Fruit fly (Drosophila melanogaster) whole organism, wandering third instar larva: Measurements from ENCODE around the gene lft.

Experiments used
- Abd-B ChIP-seq: fragments of >200 bp; optimal IDR thresholded peaks from 2 replicates; lab custom pipeline; 2017; ENCODE audit warnings: missing biosample characterization, missing genetic modification characterization
- CG32264 ChIP-seq: fragments of 200-800 bp; sonication (Bioruptor generic); optimal IDR thresholded peaks from 2 replicates; lab custom pipeline; 2016; ENCODE audit warnings: missing biosample characterization, missing genetic modification characterization
- CrebA ChIP-seq: fragments of 200-800 bp; sonication (Bioruptor generic); optimal IDR thresholded peaks from 2 replicates; lab custom pipeline; 2016; ENCODE audit warnings: missing biosample characterization, mild to moderate bottlenecking, missing genetic modification characterization, borderline replicate concordance
- Dfd ChIP-seq: fragments of >200 bp; optimal IDR thresholded peaks from 2 replicates; lab custom pipeline; 2017; ENCODE audit warnings: missing biosample characterization, missing genetic modification characterization
- Dif ChIP-seq: fragments of 200-275, 200-300 bp; sonication (Bioruptor generic); optimal IDR thresholded peaks from 2 replicates; lab custom pipeline; 2018; ENCODE audit warnings: missing biosample characterization, missing genetic modification characterization; ENCODE audit not compliant: partially characterized antibody
- GATAd ChIP-seq: sonication (Bioruptor generic); optimal IDR thresholded peaks from 2 replicates; lab custom pipeline; 2016; ENCODE audit warnings: missing biosample characterization, missing genetic modification characterization
- HLH106 ChIP-seq: fragments of 200-800 bp; optimal IDR thresholded peaks from 3 replicates; lab custom pipeline; 2019; ENCODE audit warnings: missing biosample characterization, mild to moderate bottlenecking, missing genetic modification characterization, moderate library complexity
- Hnf4 ChIP-seq: fragments of 200-800 bp; sonication (Bioruptor generic); optimal IDR thresholded peaks from 2 replicates; lab custom pipeline; 2016; ENCODE audit warnings: missing biosample characterization, mild to moderate bottlenecking, missing genetic modification characterization
- Hr78 ChIP-seq: fragments of >200 bp; optimal IDR thresholded peaks from 2 replicates; lab custom pipeline; 2017; ENCODE audit warnings: missing biosample characterization, missing genetic modification characterization
- Jra ChIP-seq: sonication (Bioruptor generic); optimal IDR thresholded peaks from 2 replicates; lab custom pipeline; 2016; ENCODE audit warnings: missing biosample characterization, missing genetic modification characterization
- Myc ChIP-seq: fragments of >200 bp; optimal IDR thresholded peaks from 2 replicates; lab custom pipeline; 2017
- N ChIP-seq: fragments of >200 bp; optimal IDR thresholded peaks from 2 replicates; lab custom pipeline; 2018; ENCODE audit warnings: missing biosample characterization, missing external identifiers, missing genetic modification characterization
- OdsH ChIP-seq: fragments of 200-800 bp; sonication (Bioruptor generic); optimal IDR thresholded peaks from 2 replicates; lab custom pipeline; 2016; ENCODE audit warnings: missing biosample characterization, mild to moderate bottlenecking, missing genetic modification characterization
- Rel ChIP-seq, 2 experiments: fragments of 200-800 bp; sonication (Bioruptor generic) in 1 of 2; optimal IDR thresholded peaks; 2 replicates in 1 of 2; 3 replicates in 1 of 2; lab custom pipeline; 2016 to 2019; ENCODE audit warnings: mild to moderate bottlenecking in 2 of 2, missing biosample characterization in 2 of 2, missing genetic modification characterization in 2 of 2, moderate library complexity in 1 of 2
- Sp1 ChIP-seq: fragments of 200-800 bp; sonication (Bioruptor generic); optimal IDR thresholded peaks from 3 replicates; lab custom pipeline; 2019; ENCODE audit warnings: missing biosample characterization, mild to moderate bottlenecking, missing genetic modification characterization, moderate library complexity
- Vsx2 ChIP-seq: fragments of 200-300, 225-300 bp; sonication (Bioruptor generic); optimal IDR thresholded peaks from 2 replicates; lab custom pipeline; 2018; ENCODE audit warnings: missing biosample characterization, missing genetic modification characterization; ENCODE audit not compliant: partially characterized antibody
- br ChIP-seq: fragments of 200-800 bp; sonication (Bioruptor generic); optimal IDR thresholded peaks from 2 replicates; lab custom pipeline; 2016; ENCODE audit warnings: missing biosample characterization, missing genetic modification characterization
- brk ChIP-seq: fragments of 200-800 bp; sonication (Bioruptor generic); optimal IDR thresholded peaks from 2 replicates; lab custom pipeline; 2016; ENCODE audit warnings: missing biosample characterization, mild to moderate bottlenecking, missing genetic modification characterization
- dl ChIP-seq, 2 experiments: fragments of 175-275, 200-275 bp in 1 of 2; fragments of 200-275 bp in 1 of 2; sonication (Bioruptor generic); optimal IDR thresholded peaks; lab custom pipeline; 2018; ENCODE audit warnings: mild to moderate bottlenecking in 2 of 2, missing biosample characterization in 2 of 2, missing genetic modification characterization in 2 of 2, moderate library complexity in 2 of 2; ENCODE audit not compliant: partially characterized antibody in 2 of 2, insufficient read depth in 1 of 2
- fru ChIP-seq: fragments of 200-800 bp; sonication (Bioruptor generic); optimal IDR thresholded peaks from 3 replicates; lab custom pipeline; 2016; ENCODE audit warnings: missing biosample characterization, mild to moderate bottlenecking, missing genetic modification characterization
- jim ChIP-seq: fragments of 175-275, 200-325 bp; sonication (Bioruptor generic); optimal IDR thresholded peaks from 2 replicates; lab custom pipeline; 2016; ENCODE audit warnings: missing biosample characterization, mild to moderate bottlenecking, missing genetic modification characterization
- pan ChIP-seq: fragments of >200 bp; optimal IDR thresholded peaks from 2 replicates; lab custom pipeline; 2017
- psq ChIP-seq: fragments of 200-800 bp; sonication (Bioruptor generic); optimal IDR thresholded peaks from 3 replicates; lab custom pipeline; 2017; ENCODE audit warnings: missing biosample characterization, mild to moderate bottlenecking, missing genetic modification characterization, moderate library complexity
- rgr ChIP-seq: fragments of 200-800 bp; sonication (Bioruptor generic); optimal IDR thresholded peaks from 3 replicates; lab custom pipeline; 2016; ENCODE audit warnings: missing biosample characterization, mild to moderate bottlenecking, missing genetic modification characterization
- sage ChIP-seq: fragments of 200-800 bp; sonication (Bioruptor generic); optimal IDR thresholded peaks from 2 replicates; lab custom pipeline; 2016; ENCODE audit warnings: missing biosample characterization, mild to moderate bottlenecking, missing genetic modification characterization
- sv ChIP-seq: fragments of 200-800 bp; sonication (Bioruptor generic); optimal IDR thresholded peaks from 3 replicates; lab custom pipeline; 2016; ENCODE audit warnings: missing biosample characterization, missing genetic modification characterization
- tai ChIP-seq: sonication (Bioruptor generic); optimal IDR thresholded peaks from 2 replicates; lab custom pipeline; 2016; ENCODE audit warnings: missing biosample characterization, missing genetic modification characterization
- usp ChIP-seq: fragments of >200 bp; optimal IDR thresholded peaks from 2 replicates; lab custom pipeline; 2017; ENCODE audit warnings: missing biosample characterization, missing genetic modification characterization
- woc ChIP-seq: sonication (Bioruptor generic); optimal IDR thresholded peaks from 2 replicates; lab custom pipeline; 2016; ENCODE audit warnings: missing biosample characterization, mild to moderate bottlenecking, missing genetic modification characterization

lft gene

dm6 chr2L:10387869-10388726 lies 23.8 kb downstream of the lft start, which contains the start of gene da (continued):
- TF ChIP-seq psq (GFP tag; lab: Kevin White, UChicago) = peak; percentile 8
- no peak for TF ChIP-seq GATAd (GFP tag; lab: Kevin White, UChicago)
- TF ChIP-seq Abd-B (GFP tag; lab: Kevin White, UChicago) = no peak
- TF ChIP-seq HLH106 = peak; percentile 61
- no peak for TF ChIP-seq Dfd

- no peak for TF ChIP-seq Jra
These were observed 29.2 kb downstream of the lft start for dm6 chr2L:10393467-10393866.

dm6 chr2L:10395035-10395434 lies 30.8 kb downstream of the lft start:
- peak; percentile 31 for TF ChIP-seq tai (GFP tag; lab: Kevin White, UChicago)
- no peak for TF ChIP-seq CG32264 (GFP tag; lab: Kevin White, UChicago)

- TF ChIP-seq brk (GFP tag; lab: Kevin White, UChicago) (peak; percentile 52), dl (GFP tag; optimal IDR thresholded peaks at IDR 0.05; lab: Kevin White, UChicago; ENCODE audit: insufficient read depth in 1 of 2, partially characterized antibody in 2 of 2) (peak in 1 of 2 experiments; percentile 11), Sp1 (no peak), CrebA (no peak), Myc (no peak), sage (GFP tag; lab: Kevin White, UChicago) (peak; percentile 37), Rel (GFP tag; optimal IDR thresholded peaks at IDR 0.05; lab: Kevin White, UChicago) (no peak), Rel (tag; optimal IDR thresholded peaks at IDR 0.05; lab: Kevin White, UChicago) (no peak), OdsH (peak; percentile 14), Hnf4 (peak; percentile 10), HLH106 (no peak), Hr78 (GFP tag; lab: Kevin White, UChicago) (no peak), usp (GFP tag; lab: Kevin White, UChicago) (no peak), rgr (peak; percentile 13), woc (GFP tag; lab: Kevin White, UChicago) (peak; percentile 6), CG32264 (GFP tag; lab: Kevin White, UChicago) (no peak), sv (no peak), Vsx2 (GFP tag; lab: Kevin White, UChicago) (no peak), Dif (GFP tag; lab: Kevin White, UChicago) (no peak), pan (lab: Kevin White, UChicago) (no peak), jim (GFP tag; lab: Kevin White, UChicago) (no peak)
These were observed 31.6 kb downstream of the lft start, which contains the start of gene Mdh1 for dm6 chr2L:10395642-10396487. Gene Mdh1 (minus strand): TSS chr2L:10396332.

dm6 chr2L:10396488-10396824 lies 32.2 kb downstream of the lft start, which contains the start of gene Cnot4:
Gene Cnot4 (plus strand): TSS chr2L:10396716.
- TF ChIP-seq Myc (peak; percentile 53), br (GFP tag; lab: Kevin White, UChicago) (no peak), fru (GFP tag; lab: Kevin White, UChicago) (no peak), Abd-B (GFP tag; lab: Kevin White, UChicago) (no peak), woc (GFP tag; lab: Kevin White, UChicago) (peak; percentile 13), N (GFP tag; lab: Kevin White, UChicago) (no peak)
- TF ChIP-seq, all 38 proteins: peak for 2
